Worm (Caenorhabditis elegans): ENCODE data around the gene bath-9.

bath-9 gene

ce11 chrII:3381510-3381909, 4.6 kb downstream of the bath-9 start, which contains the start of gene T06D4.1 (continued):
- TF ChIP-seq mel-28 (tag; optimal IDR thresholded peaks at IDR 0.05; ENCODE audit: borderline replicate concordance) = no peak
- TF ChIP-seq Y53G8AR.9 (GFP tag; conservative IDR thresholded peaks at IDR 0.05) = no peak
- TF ChIP-seq ceh-58 (GFP tag; IDR thresholded peaks at IDR 0.05) = no peak
- no peak for TF ChIP-seq madf-3 (GFP tag; IDR thresholded peaks at IDR 0.05)
- TF ChIP-seq madf-6 (GFP tag; IDR thresholded peaks at IDR 0.05) = peak; percentile 69
- no peak for TF ChIP-seq lsy-27 (tag; optimal IDR thresholded peaks at IDR 0.05; ENCODE audit: borderline replicate concordance, insufficient read depth)

- TF ChIP-seq Y56A3A.18 (GFP tag; IDR thresholded peaks at IDR 0.05) = no peak
Measured at ce11 chrII:3383116-3383515, 6.2 kb downstream of the bath-9 start.

ce11 chrII:3385736-3386135, 8.8 kb downstream of the bath-9 start, which contains the start of gene T06D4.2:
T06D4.2 (minus strand) TSS chrII:3385905.
- TF ChIP-seq ccch-3 (GFP tag; optimal IDR thresholded peaks at IDR 0.05) (no peak), B0035.1 (tag; optimal IDR thresholded peaks at IDR 0.05) (no peak), rec-8 (tag; optimal IDR thresholded peaks at IDR 0.05) (no peak), chd-7 (tag; optimal IDR thresholded peaks at IDR 0.05) (no peak), F55B11.4 (tag; optimal IDR thresholded peaks at IDR 0.05; ENCODE audit: borderline replicate concordance, insufficient read depth) (no peak), egl-44 (GFP tag; IDR thresholded peaks at IDR 0.05) (no peak), tbp1 (GFP tag; optimal IDR thresholded peaks at IDR 0.05) (no peak), madf-6 (GFP tag; IDR thresholded peaks at IDR 0.05) (no peak), unc-130 (GFP tag; optimal IDR thresholded peaks at IDR 0.05) (no peak), cebp-1 (GFP tag; IDR thresholded peaks at IDR 0.05) (no peak), cebp-1 (tag; optimal IDR thresholded peaks at IDR 0.05) (no peak), hmg-1.2 (GFP tag; IDR thresholded peaks at IDR 0.05) (no peak), tbx-9 (tag; optimal IDR thresholded peaks at IDR 0.05; ENCODE audit: borderline replicate concordance) (no peak), hlh-26 (GFP tag; conservative IDR thresholded peaks at IDR 0.05) (no peak)

ce11 chrII:3387503-3387902, 10.6 kb downstream of the bath-9 start, which contains the start of gene T06D4.6:
T06D4.6 (minus strand) TSS chrII:3387603.
- TF ChIP-seq F52B5.7 (tag; optimal IDR thresholded peaks at IDR 0.05) (no peak), ceh-58 (GFP tag; IDR thresholded peaks at IDR 0.05) (no peak), Y53G8AR.9 (GFP tag; conservative IDR thresholded peaks at IDR 0.05) (no peak), snpc-4 (GFP tag; optimal IDR thresholded peaks at IDR 0.05) (no peak), snpc-4 (tag; optimal IDR thresholded peaks at IDR 0.05) (no peak), nhr-90 (tag; optimal IDR thresholded peaks at IDR 0.05) (no peak), hmg-1.2 (GFP tag; IDR thresholded peaks at IDR 0.05) (peak; percentile 52; the same call in 1 of the 2 replicates), egrh-3 (GFP tag; IDR thresholded peaks at IDR 0.05) (no peak), ceh-27 (GFP tag; optimal IDR thresholded peaks at IDR 0.05) (no peak), bed-2 (GFP tag; IDR thresholded peaks at IDR 0.05) (no peak)

ce11 chrII:3395484-3395883, 18.6 kb downstream of the bath-9 start, which contains the start of gene nep-20:
nep-20 (minus strand) TSS chrII:3395584.
- TF ChIP-seq F52B5.7 (tag; optimal IDR thresholded peaks at IDR 0.05) (no peak), him-1 (tag; optimal IDR thresholded peaks at IDR 0.05) (no peak), mxl-1 (tag; optimal IDR thresholded peaks at IDR 0.05) (no peak), ZK185.1 (tag; optimal IDR thresholded peaks at IDR 0.05; ENCODE audit: poor library complexity, severe bottlenecking) (no peak), snpc-1.3 (tag; optimal IDR thresholded peaks at IDR 0.05; ENCODE audit: insufficient read depth) (no peak), B0261.1 (tag; optimal IDR thresholded peaks at IDR 0.05) (no peak), xnd-1 (tag; optimal IDR thresholded peaks at IDR 0.05) (no peak), Y67H2A.10 (GFP tag; conservative IDR thresholded peaks at IDR 0.05) (no peak), mel-28 (tag; optimal IDR thresholded peaks at IDR 0.05; ENCODE audit: borderline replicate concordance) (no peak), pbrm-1 (GFP tag; IDR thresholded peaks at IDR 0.05) (no peak), lin-54 (GFP tag; optimal IDR thresholded peaks at IDR 0.05) (no peak), athp-1 (tag; optimal IDR thresholded peaks at IDR 0.05) (no peak), F33H1.4 (GFP tag; IDR thresholded peaks at IDR 0.05) (no peak), repo-1 (tag; optimal IDR thresholded peaks at IDR 0.05) (no peak), ceh-27 (GFP tag; optimal IDR thresholded peaks at IDR 0.05) (no peak), lsl-1 (GFP tag; optimal IDR thresholded peaks at IDR 0.05) (no peak)

All from whole organism, young adult.